Worm (Caenorhabditis elegans): Measurements from ENCODE around the gene ooc-3.

The ooc-3 gene

DNA sequence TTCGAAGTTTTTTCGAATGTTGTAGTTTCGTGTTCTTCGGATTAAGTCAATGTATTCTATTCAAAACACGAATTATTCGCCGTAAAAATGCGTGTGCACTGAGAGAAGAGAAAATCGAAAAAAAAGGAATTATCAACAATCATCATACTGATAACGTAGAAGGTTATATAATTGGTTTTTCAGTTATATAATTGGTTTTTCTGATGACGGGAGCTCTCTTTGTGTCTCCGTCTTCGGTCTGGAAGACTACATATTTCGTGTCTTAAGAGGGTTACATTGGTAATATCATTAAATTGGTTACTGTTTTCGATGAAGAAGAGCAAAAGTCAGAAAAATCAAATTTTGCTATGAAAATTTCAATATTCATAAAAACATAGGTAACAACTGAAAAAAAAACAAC is 35.2 kb downstream of the ooc-3 start:
- TF ChIP-seq fos-1 (tag; optimal IDR thresholded peaks at IDR 0.05) (peak; percentile 52), ama-1 (optimal IDR thresholded peaks at IDR 0.05) (no peak), skn-1 (tag; optimal IDR thresholded peaks at IDR 0.05) (peak; percentile 12)

DNA sequence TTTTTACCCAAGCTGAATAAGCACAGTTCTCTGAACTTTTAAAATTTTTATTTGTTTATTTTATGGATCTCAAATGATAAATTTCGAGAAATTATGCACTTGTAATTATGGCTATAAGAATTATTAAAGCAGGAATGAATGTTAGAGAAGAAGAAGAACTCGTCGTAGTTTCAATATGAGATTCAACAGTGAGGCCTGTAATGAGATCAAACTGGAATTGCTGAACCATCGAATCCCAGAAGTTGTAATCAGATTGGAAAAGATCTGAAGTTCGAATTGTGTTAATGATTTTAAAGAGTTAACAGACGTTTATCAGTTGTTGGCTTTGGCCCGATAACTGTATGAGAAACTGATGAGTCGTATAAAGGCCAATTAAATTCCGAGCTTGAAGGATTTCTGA is 39.4 kb downstream of the ooc-3 start:
- TF ChIP-seq unc-55 (GFP tag; optimal IDR thresholded peaks at IDR 0.05) (no peak), nhr-10 (tag; optimal IDR thresholded peaks at IDR 0.05) (no peak), ceh-16 (tag; optimal IDR thresholded peaks at IDR 0.05) (no peak), dmd-4 (tag; optimal IDR thresholded peaks at IDR 0.05) (no peak), unc-39 (tag; optimal IDR thresholded peaks at IDR 0.05) (no peak), blmp-1 (tag; optimal IDR thresholded peaks at IDR 0.05; ENCODE audit: insufficient read depth) (no peak), mab-5 (tag; optimal IDR thresholded peaks at IDR 0.05) (no peak), unc-62 (GFP tag; optimal IDR thresholded peaks at IDR 0.05) (no peak), aly-2 (tag; optimal IDR thresholded peaks at IDR 0.05) (no peak), alr-1 (tag; optimal IDR thresholded peaks at IDR 0.05) (no peak), nhr-21 (tag; optimal IDR thresholded peaks at IDR 0.05) (no peak), zag-1 (tag; optimal IDR thresholded peaks at IDR 0.05) (no peak), fos-1 (tag; optimal IDR thresholded peaks at IDR 0.05) (no peak), sma-9 (GFP tag; optimal IDR thresholded peaks at IDR 0.05) (no peak), sma-9 (tag; optimal IDR thresholded peaks at IDR 0.05) (no peak), ceh-82 (tag; optimal IDR thresholded peaks at IDR 0.05) (no peak), nhr-25 (tag; optimal IDR thresholded peaks at IDR 0.05) (no peak)

DNA sequence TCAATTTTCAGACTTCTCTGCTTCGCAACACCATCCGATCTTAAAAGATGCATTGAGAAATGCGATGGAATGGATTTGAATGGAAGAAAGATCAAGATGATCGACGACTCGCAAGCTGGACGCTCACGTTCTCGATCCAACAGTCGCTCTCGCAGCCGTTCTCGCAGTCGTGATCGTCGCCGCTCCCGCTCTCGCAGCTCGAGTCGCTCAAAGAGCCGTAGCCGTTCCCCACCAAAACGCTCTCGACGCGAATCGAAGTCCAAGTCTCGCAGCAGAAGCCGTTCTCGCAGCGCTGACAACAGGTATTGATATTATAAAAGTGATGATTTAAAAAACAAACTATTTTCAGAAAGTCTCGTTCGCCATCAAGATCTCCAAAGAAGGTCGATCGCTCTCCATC is 40.0 kb downstream of the ooc-3 start:
- TF ChIP-seq Y55F3AM.14 (GFP tag; optimal IDR thresholded peaks at IDR 0.05) = no peak
- no peak for TF ChIP-seq nhr-10 (tag; optimal IDR thresholded peaks at IDR 0.05)
- TF ChIP-seq sma-9 (GFP tag; optimal IDR thresholded peaks at IDR 0.05) = no peak
- TF ChIP-seq sma-9 (tag; optimal IDR thresholded peaks at IDR 0.05) = no peak

DNA sequence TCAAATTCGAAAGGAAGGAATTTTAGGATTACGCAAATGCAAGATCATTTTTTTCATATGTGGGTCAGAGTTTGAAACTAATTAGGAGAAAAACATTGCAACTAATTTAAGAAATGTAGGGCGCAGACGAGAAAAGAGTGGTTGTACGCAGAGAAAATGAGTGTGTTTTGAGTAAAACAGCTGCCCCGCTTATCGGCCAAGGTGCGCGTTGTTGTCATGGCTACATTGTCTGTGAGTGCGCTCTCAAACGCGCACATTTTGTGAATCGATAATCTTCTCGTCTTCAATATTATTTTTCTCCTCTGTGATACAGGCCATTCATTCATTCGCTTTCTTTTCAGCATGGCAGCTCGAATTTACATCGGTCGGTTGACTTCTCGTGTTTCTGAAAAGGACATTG is 41.5 kb downstream of the ooc-3 start:
- TF ChIP-seq lin-11 (tag; optimal IDR thresholded peaks at IDR 0.05) = peak; percentile 43
- no peak for TF ChIP-seq ZK546.5 (tag; optimal IDR thresholded peaks at IDR 0.05)
- no peak for TF ChIP-seq elt-1 (tag; optimal IDR thresholded peaks at IDR 0.05)

DNA sequence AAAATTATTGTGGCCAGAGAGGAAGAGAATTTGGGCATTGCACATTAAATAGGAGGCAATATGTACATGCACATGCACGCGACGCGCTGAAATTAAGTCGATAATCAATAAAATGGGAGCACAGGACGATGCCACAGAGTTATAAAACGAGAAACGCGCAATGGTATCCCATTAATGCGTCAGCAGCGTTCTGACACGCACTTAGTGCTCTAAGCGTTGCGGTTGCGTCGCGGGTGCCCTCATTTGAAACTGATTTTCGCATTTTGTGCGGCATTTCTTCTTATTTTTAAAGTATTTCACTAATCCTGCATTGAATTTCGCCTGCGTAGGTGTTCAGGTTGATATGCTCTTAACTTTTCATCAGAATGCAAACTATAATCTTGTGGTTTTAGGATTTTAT is 42.1 kb downstream of the ooc-3 start, which contains the start of gene rsp-1:
TSS of gene rsp-1 (plus strand) at position 338 of the 400 bp plus-strand sequence.
- peak; percentile 60 for TF ChIP-seq zag-1 (tag; optimal IDR thresholded peaks at IDR 0.05)
- peak; percentile 95 for TF ChIP-seq unc-55 (GFP tag; optimal IDR thresholded peaks at IDR 0.05)
- TF ChIP-seq nhr-11 (tag; optimal IDR thresholded peaks at IDR 0.05) = no peak
- peak in 1 of 2 experiments; percentile 74 for TF ChIP-seq mdl-1 (tag; optimal IDR thresholded peaks at IDR 0.05)
- TF ChIP-seq sma-9 (GFP tag; optimal IDR thresholded peaks at IDR 0.05) = peak; percentile 95
- TF ChIP-seq sma-9 (tag; optimal IDR thresholded peaks at IDR 0.05) = no peak
- TF ChIP-seq nhr-21 (tag; optimal IDR thresholded peaks at IDR 0.05) = peak; percentile 87
- no peak for TF ChIP-seq dmd-4 (tag; optimal IDR thresholded peaks at IDR 0.05)
- peak; percentile 82 for TF ChIP-seq nhr-25 (tag; optimal IDR thresholded peaks at IDR 0.05)
- TF ChIP-seq lin-11 (tag; optimal IDR thresholded peaks at IDR 0.05) = peak; percentile 82
- peak; percentile 74 for TF ChIP-seq ztf-4 (tag; optimal IDR thresholded peaks at IDR 0.05)
- TF ChIP-seq ceh-82 (tag; optimal IDR thresholded peaks at IDR 0.05) = peak; percentile 30
- peak; percentile 48 for TF ChIP-seq blmp-1 (tag; optimal IDR thresholded peaks at IDR 0.05; ENCODE audit: insufficient read depth)
- TF ChIP-seq peb-1 (tag; optimal IDR thresholded peaks at IDR 0.05) = no peak
- TF ChIP-seq nhr-23 (tag; optimal IDR thresholded peaks at IDR 0.05) = no peak
- TF ChIP-seq C34F6.9 (tag; optimal IDR thresholded peaks at IDR 0.05) = peak; percentile 97
- TF ChIP-seq lsy-2 (tag; optimal IDR thresholded peaks at IDR 0.05) = peak; percentile 84 to 94
- peak; percentile 84 for TF ChIP-seq sma-3 (GFP tag; optimal IDR thresholded peaks at IDR 0.05)
- no peak for TF ChIP-seq nhr-10 (tag; optimal IDR thresholded peaks at IDR 0.05)
- no peak for TF ChIP-seq mbf-1 (tag; optimal IDR thresholded peaks at IDR 0.05)
- peak; percentile 84 for TF ChIP-seq fos-1 (tag; optimal IDR thresholded peaks at IDR 0.05)
- peak; percentile 87 for TF ChIP-seq snpc-4 (tag; optimal IDR thresholded peaks at IDR 0.05)
- peak; percentile 73 for TF ChIP-seq egl-27 (tag; optimal IDR thresholded peaks at IDR 0.05)
- peak; percentile 39 for TF ChIP-seq ceh-16 (tag; optimal IDR thresholded peaks at IDR 0.05)
- TF ChIP-seq ztf-11 (tag; optimal IDR thresholded peaks at IDR 0.05) = no peak
- TF ChIP-seq mab-5 (tag; optimal IDR thresholded peaks at IDR 0.05) = peak; percentile 89
- peak; percentile 92 for TF ChIP-seq nhr-129 (tag; optimal IDR thresholded peaks at IDR 0.05)
- TF ChIP-seq ama-1 (optimal IDR thresholded peaks at IDR 0.05) = peak; percentile 76
- no peak for TF ChIP-seq aly-2 (tag; optimal IDR thresholded peaks at IDR 0.05)
- peak; percentile 79 for TF ChIP-seq sem-4 (tag; optimal IDR thresholded peaks at IDR 0.05)
- peak; percentile 90 for TF ChIP-seq F13H6.1 (tag; optimal IDR thresholded peaks at IDR 0.05)
- TF ChIP-seq ZK546.5 (tag; optimal IDR thresholded peaks at IDR 0.05) = no peak
- no peak for TF ChIP-seq lin-39 (tag; optimal IDR thresholded peaks at IDR 0.05)
- TF ChIP-seq nhr-6 (tag; optimal IDR thresholded peaks at IDR 0.05) = peak; percentile 74
- TF ChIP-seq gmeb-1 (tag; optimal IDR thresholded peaks at IDR 0.05) = peak; percentile 90
- TF ChIP-seq Y55F3AM.14 (GFP tag; optimal IDR thresholded peaks at IDR 0.05) = peak; percentile 27
- TF ChIP-seq R02D3.7 (tag; optimal IDR thresholded peaks at IDR 0.05) = peak; percentile 67
- TF ChIP-seq ztf-1 (GFP tag; conservative IDR thresholded peaks at IDR 0.05) = no peak
- TF ChIP-seq lin-13 (GFP tag; optimal IDR thresholded peaks at IDR 0.05) = peak; percentile 91

Data from whole organism, L2 larva.